Worm (Caenorhabditis elegans) whole organism, mixed stage, embryonic: ENCODE data around the gene dna-2.

ENCODE experiments used
- bed-3 ChIP-seq: fragments of 200-800 bp; sonication (Bioruptor generic); optimal IDR thresholded peaks from 3 replicates; lab custom pipeline; 2018; ENCODE audit warnings: mild to moderate bottlenecking, missing genetic modification characterization, moderate library complexity, missing compliant biosample characterization
- blmp-1 ChIP-seq: fragments of 150-350 bp; optimal IDR thresholded peaks from 2 replicates; lab custom pipeline; 2014; ENCODE audit warnings: missing biosample characterization, missing genetic modification characterization
- ceh-39 ChIP-seq: fragments of 150-350 bp; optimal IDR thresholded peaks from 2 replicates; lab custom pipeline; 2014; ENCODE audit warnings: missing biosample characterization, missing genetic modification characterization
- ceh-43 ChIP-seq: fragments of 200-800 bp; sonication (Bioruptor generic); optimal IDR thresholded peaks from 2 replicates; lab custom pipeline; 2018; ENCODE audit warnings: mild to moderate bottlenecking, missing genetic modification characterization, moderate library complexity, missing compliant biosample characterization
- ceh-83 ChIP-seq: fragments of 200-800 bp; sonication (Bioruptor generic); optimal IDR thresholded peaks from 2 replicates; lab custom pipeline; 2018; ENCODE audit warnings: mild to moderate bottlenecking, missing genetic modification characterization, missing compliant biosample characterization
- cnd-1 ChIP-seq: fragments of 200-800 bp; sonication (Bioruptor generic); optimal IDR thresholded peaks from 2 replicates; lab custom pipeline; 2018; ENCODE audit warnings: mild to moderate bottlenecking, missing genetic modification characterization, missing compliant biosample characterization
- drap-1 ChIP-seq: fragments of 200-800 bp; sonication (Bioruptor generic); optimal IDR thresholded peaks from 3 replicates; lab custom pipeline; 2018; ENCODE audit warnings: mild to moderate bottlenecking, missing genetic modification characterization, missing compliant biosample characterization
- elt-1 ChIP-seq: sonication (generic microtip); optimal IDR thresholded peaks from 2 replicates; lab custom pipeline; 2017; ENCODE audit warnings: missing genetic modification characterization, mild to moderate bottlenecking, missing compliant biosample characterization, antibody characterized with exemption, moderate library complexity, borderline replicate concordance; ENCODE audit not compliant: insufficient read depth
- elt-3 ChIP-seq: fragments of 150-350 bp; optimal IDR thresholded peaks from 2 replicates; lab custom pipeline; 2014; ENCODE audit warnings: missing biosample characterization, missing genetic modification characterization
- ham-2 ChIP-seq: fragments of 200-800 bp; sonication (Bioruptor generic); optimal IDR thresholded peaks from 2 replicates; lab custom pipeline; 2018; ENCODE audit warnings: mild to moderate bottlenecking, missing genetic modification characterization, missing compliant biosample characterization
- hlh-1 ChIP-seq: fragments of 150-350 bp; optimal IDR thresholded peaks from 2 replicates; lab custom pipeline; 2014; ENCODE audit warnings: missing biosample characterization, missing genetic modification reagents, missing genetic modification characterization
- lin-13 ChIP-seq: fragments of 150-350 bp; optimal IDR thresholded peaks from 2 replicates; lab custom pipeline; 2014; ENCODE audit warnings: missing biosample characterization, missing genetic modification characterization
- lin-32 ChIP-seq: fragments of 200-800 bp; sonication (Bioruptor generic); optimal IDR thresholded peaks from 2 replicates; lab custom pipeline; 2018; ENCODE audit warnings: mild to moderate bottlenecking, missing genetic modification characterization, missing compliant biosample characterization
- lsy-2 ChIP-seq: fragments of 150-350 bp; optimal IDR thresholded peaks from 2 replicates; lab custom pipeline; 2014; ENCODE audit warnings: missing biosample characterization, missing genetic modification characterization
- mab-5 ChIP-seq: fragments of 150-350 bp; optimal IDR thresholded peaks from 2 replicates; lab custom pipeline; 2014; ENCODE audit warnings: missing biosample characterization, missing genetic modification characterization
- mep-1 ChIP-seq: fragments of 150-350 bp; optimal IDR thresholded peaks from 2 replicates; lab custom pipeline; 2017; ENCODE audit warnings: missing biosample characterization, missing genetic modification reagents, missing genetic modification characterization, inconsistent platforms
- mls-2 ChIP-seq: sonication (generic microtip); optimal IDR thresholded peaks from 2 replicates; lab custom pipeline; 2016; ENCODE audit warnings: mild to moderate bottlenecking, missing genetic modification characterization, moderate library complexity, missing compliant biosample characterization
- nhr-12 ChIP-seq: fragments of 150-350 bp; optimal IDR thresholded peaks from 2 replicates; lab custom pipeline; 2014; ENCODE audit warnings: missing biosample characterization, missing genetic modification characterization
- nhr-2 ChIP-seq: fragments of 150-350 bp; optimal IDR thresholded peaks from 2 replicates; lab custom pipeline; 2014; ENCODE audit warnings: missing biosample characterization, missing genetic modification characterization
- nhr-28 ChIP-seq: fragments of 150-350 bp; optimal IDR thresholded peaks from 2 replicates; lab custom pipeline; 2014; ENCODE audit warnings: missing biosample characterization, missing genetic modification characterization
- nhr-76 ChIP-seq: sonication (generic microtip); optimal IDR thresholded peaks from 2 replicates; lab custom pipeline; 2017; ENCODE audit warnings: missing biosample characterization, missing genetic modification characterization
- pha-4 ChIP-seq: fragments of 150-350 bp; optimal IDR thresholded peaks from 2 replicates; lab custom pipeline; 2018; ENCODE audit warnings: missing biosample characterization, missing genetic modification reagents, missing genetic modification characterization
- snpc-4 ChIP-seq: fragments of 150-350 bp; optimal IDR thresholded peaks from 2 replicates; lab custom pipeline; 2014; ENCODE audit warnings: missing biosample characterization, missing genetic modification characterization
- tbx-8 ChIP-seq: fragments of 200-800 bp; sonication (Bioruptor generic); optimal IDR thresholded peaks from 2 replicates; lab custom pipeline; 2018; ENCODE audit warnings: mild to moderate bottlenecking, missing genetic modification characterization, moderate library complexity, missing compliant biosample characterization
- unc-120 ChIP-seq: sonication (generic microtip); optimal IDR thresholded peaks from 2 replicates; lab custom pipeline; 2017; ENCODE audit warnings: missing genetic modification characterization, missing compliant biosample characterization; ENCODE audit not compliant: poor library complexity, severe bottlenecking
- unc-39 ChIP-seq: fragments of 150-350 bp; optimal IDR thresholded peaks from 2 replicates; lab custom pipeline; 2014; ENCODE audit warnings: missing biosample characterization, missing genetic modification characterization
- unc-62 ChIP-seq: fragments of 150-350 bp; optimal IDR thresholded peaks from 2 replicates; lab custom pipeline; 2014; ENCODE audit warnings: missing biosample characterization, missing genetic modification reagents, missing genetic modification characterization
- zip-8 ChIP-seq: fragments of 150-350 bp; optimal IDR thresholded peaks from 2 replicates; lab custom pipeline; 2014; ENCODE audit warnings: missing biosample characterization, missing genetic modification characterization

The dna-2 gene

DNA sequence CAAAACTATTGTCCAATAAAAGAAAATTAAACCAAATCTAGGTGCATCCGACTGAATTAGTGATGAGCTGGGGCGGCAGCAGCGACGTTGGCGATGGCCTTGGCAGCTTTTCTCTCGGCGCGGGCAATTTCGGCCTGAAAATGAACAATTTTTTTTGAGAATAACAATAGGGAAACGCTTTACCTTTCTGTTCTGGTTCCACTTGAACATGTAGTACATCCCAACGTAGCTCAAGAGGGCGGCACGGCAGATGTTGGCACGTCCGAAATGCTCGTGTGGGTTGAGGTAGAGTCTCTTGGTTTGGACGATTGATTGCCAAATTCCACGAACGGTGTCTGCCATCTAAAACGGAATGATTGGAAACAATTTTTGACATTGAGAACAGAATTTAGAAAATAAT is 4.0 kb upstream of the dna-2 start, which contains the start of gene F44E5.1:
Gene F44E5.1, minus strand, starts transcription at position 342 of the 400 bp plus-strand sequence.
- TF ChIP-seq elt-3 (tag; lab: Kevin White, UChicago) (no peak), blmp-1 (no peak), elt-1 (tag; lab: Kevin White, UChicago) (no peak), nhr-2 (no peak), ceh-39 (no peak), lin-32 (GFP tag; lab: Kevin White, UChicago) (no peak), mls-2 (tag; lab: Kevin White, UChicago) (no peak)

DNA sequence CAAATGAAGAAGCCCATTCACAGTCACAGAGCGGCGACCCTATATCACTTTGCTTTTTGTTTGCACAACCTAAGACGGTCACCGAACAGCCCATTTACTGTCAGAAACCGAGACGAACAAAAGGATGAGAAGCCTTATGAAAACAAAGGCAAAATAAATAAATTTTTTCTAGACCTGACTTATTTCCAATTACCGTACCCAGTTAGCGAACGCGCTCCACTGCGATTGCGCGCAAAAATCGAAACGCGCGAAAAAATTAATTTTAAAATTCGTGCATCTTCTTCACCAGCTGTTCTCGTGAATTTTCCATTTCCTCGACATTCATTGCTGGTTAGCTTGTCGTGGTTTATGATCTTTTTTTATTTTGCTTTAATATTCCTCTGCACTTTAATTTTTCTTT is 4.3 kb downstream of the dna-2 start, which contains the start of gene F43G6.16:
Gene F43G6.16, minus strand, starts transcription at position 141 of the 400 bp plus-strand sequence.
- TF ChIP-seq mls-2 (tag; lab: Kevin White, UChicago) (no peak), lsy-2 (tag; lab: Kevin White, UChicago) (peak; percentile 86)

DNA sequence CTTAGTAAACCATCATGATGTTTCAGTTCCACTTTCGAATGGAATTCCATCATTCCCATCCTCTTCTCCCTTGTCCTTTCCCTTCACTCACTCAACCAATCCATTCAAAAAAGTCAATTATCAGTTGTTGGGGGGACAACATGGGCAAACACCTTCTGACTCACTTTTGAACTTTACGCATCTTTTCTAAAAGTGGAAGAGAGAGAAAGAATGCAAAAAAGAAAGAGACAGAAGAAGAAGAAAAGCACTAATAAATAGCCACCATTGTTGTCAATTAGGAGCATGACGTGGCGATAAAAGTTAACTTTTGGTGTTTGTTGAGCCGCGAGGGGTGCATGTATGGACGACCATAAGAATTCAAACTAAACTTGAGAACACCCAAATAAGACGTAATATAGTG is 9.8 kb downstream of the dna-2 start:
- no peak for TF ChIP-seq nhr-12 (tag; lab: Kevin White, UChicago)
- TF ChIP-seq tbx-8, result no peak
- no peak for TF ChIP-seq ceh-83 (GFP tag; lab: Kevin White, UChicago)
- TF ChIP-seq ceh-43 (GFP tag; lab: Kevin White, UChicago), result no peak
- no peak for TF ChIP-seq ceh-39
- no peak for TF ChIP-seq unc-62
- TF ChIP-seq mls-2 (tag; lab: Kevin White, UChicago), result no peak
- TF ChIP-seq zip-8, result no peak
- no peak for TF ChIP-seq mep-1 (tag; lab: Kevin White, UChicago)
- no peak for TF ChIP-seq mab-5 (tag; lab: Kevin White, UChicago)
- TF ChIP-seq unc-120 (tag; lab: Kevin White, UChicago), result no peak
- TF ChIP-seq hlh-1 (tag; lab: Kevin White, UChicago), result no peak
- TF ChIP-seq drap-1 (GFP tag; lab: Kevin White, UChicago), result no peak
- no peak for TF ChIP-seq unc-39 (tag; lab: Kevin White, UChicago)
- no peak for TF ChIP-seq elt-3 (tag; lab: Kevin White, UChicago)
- no peak for TF ChIP-seq ham-2 (GFP tag; lab: Kevin White, UChicago)
- TF ChIP-seq pha-4 (tag; lab: Kevin White, UChicago), result no peak

DNA sequence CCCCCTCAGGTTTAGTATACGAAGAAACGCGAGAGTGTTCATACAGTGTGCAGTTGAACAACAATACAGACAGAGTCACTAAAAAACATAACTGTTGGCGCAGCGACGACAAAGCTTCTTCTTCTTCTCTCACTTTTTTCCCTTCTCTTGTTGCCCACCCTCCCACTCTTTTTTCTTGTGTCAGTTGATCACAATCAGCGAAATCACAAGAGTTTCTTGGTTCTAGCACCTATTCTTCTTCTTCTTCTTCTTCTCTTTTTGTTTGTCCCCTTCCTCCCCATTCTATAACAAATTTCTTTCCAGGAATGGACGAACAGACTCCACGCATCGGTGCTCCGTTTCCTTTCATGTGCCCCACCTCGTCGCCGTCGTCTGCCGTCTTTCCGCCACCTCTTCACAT is 12.2 kb downstream of the dna-2 start, which contains the start of gene F43G6.4:
Gene F43G6.4, plus strand, starts transcription at position 301 of the 400 bp plus-strand sequence.
- TF ChIP-seq unc-39 (tag; lab: Kevin White, UChicago) (no peak), zip-8 (no peak), lin-32 (GFP tag; lab: Kevin White, UChicago) (no peak)

DNA sequence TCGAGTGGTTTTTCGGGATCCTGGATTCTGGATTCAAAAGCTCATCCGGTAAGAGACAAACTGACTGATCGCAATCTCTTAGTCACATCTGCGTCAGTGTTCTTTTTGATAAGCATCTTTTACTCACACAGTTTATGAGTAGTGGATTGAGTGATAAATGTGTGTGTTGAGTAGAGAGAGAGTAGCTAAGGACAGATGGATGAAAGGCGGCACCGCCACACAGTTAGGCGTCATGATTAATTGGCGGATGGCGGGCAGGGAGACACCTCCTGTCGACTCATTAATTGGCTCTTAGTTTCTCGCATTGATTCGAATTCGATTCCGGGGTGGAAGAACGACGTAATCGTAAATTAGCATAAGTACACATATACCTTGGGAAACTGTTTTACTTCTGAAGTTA is 16.2 kb downstream of the dna-2 start:
- TF ChIP-seq lsy-2 (tag; lab: Kevin White, UChicago) (no peak), hlh-1 (tag; lab: Kevin White, UChicago) (peak; percentile 37), cnd-1 (tag; lab: Kevin White, UChicago) (peak; percentile 56), elt-3 (tag; lab: Kevin White, UChicago) (no peak), nhr-2 (peak; percentile 1), lin-13 (no peak), unc-62 (peak; percentile 26)

DNA sequence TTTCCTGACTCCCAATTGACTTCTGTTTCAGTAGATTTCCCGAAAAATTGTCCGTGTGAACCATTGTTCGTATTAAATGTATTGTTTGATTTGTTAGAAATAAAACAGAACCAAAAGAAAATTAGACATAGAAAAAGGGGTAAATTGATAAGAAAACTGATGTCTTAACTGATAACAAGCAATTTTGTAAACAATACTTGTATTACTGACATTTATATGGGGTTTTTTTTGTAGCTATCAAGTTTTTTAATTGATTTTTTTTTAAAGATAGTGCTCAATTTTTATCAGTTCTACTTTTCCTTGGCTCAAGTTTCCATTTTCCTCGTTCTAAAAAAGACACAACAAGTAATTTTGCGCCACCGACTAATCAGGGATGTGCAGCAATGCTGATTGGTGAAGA is 19.0 kb downstream of the dna-2 start:
- TF ChIP-seq mep-1 (tag; lab: Kevin White, UChicago), result no peak
- TF ChIP-seq lsy-2 (tag; lab: Kevin White, UChicago), result no peak
- no peak for TF ChIP-seq lin-13
- TF ChIP-seq lin-32 (GFP tag; lab: Kevin White, UChicago), result no peak
- TF ChIP-seq hlh-1 (tag; lab: Kevin White, UChicago), result no peak
- no peak for TF ChIP-seq nhr-28 (tag; lab: Kevin White, UChicago)
- no peak for TF ChIP-seq cnd-1 (tag; lab: Kevin White, UChicago)
- no peak for TF ChIP-seq ceh-43 (GFP tag; lab: Kevin White, UChicago)
- TF ChIP-seq ceh-83 (GFP tag; lab: Kevin White, UChicago), result no peak
- TF ChIP-seq drap-1 (GFP tag; lab: Kevin White, UChicago), result no peak
- no peak for TF ChIP-seq blmp-1
- no peak for TF ChIP-seq nhr-76 (tag; lab: Kevin White, UChicago)

DNA sequence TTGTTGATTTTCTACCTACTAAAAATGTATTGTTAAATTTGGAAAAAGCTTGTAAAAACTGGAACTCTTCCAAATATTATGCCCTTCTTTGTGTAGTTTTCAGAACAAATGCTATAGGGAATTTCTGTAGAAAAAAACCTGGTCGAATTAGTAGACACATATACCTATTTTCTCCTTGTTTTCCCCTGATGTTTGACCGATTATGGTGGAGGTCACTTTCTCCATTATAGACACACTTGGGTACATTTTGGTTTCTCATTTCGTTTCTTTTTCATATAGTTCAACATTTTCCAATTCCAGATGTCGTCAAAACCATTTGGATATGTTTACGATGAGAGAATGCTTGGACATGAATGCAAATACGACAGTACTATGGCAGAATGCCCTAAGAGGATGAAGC is 20.5 kb downstream of the dna-2 start, which contains the start of gene hda-5:
Gene hda-5, plus strand, starts transcription at position 301 of the 400 bp plus-strand sequence.
- TF ChIP-seq mls-2 (tag; lab: Kevin White, UChicago), result no peak
- TF ChIP-seq bed-3, result no peak
- no peak for TF ChIP-seq snpc-4
- TF ChIP-seq lin-13, result no peak
- no peak for TF ChIP-seq ceh-83 (GFP tag; lab: Kevin White, UChicago)
